Fruit fly (Drosophila melanogaster): ENCODE measurements around the gene subdued.

subdued gene

dm6 chr3R:19632685-19633116 is 9.8 kb downstream of the subdued start, which contains the start of gene CG6231 (continued):
- peak; percentile 8 for TF ChIP-seq Antp (GFP tag; optimal IDR thresholded peaks at IDR 0.05)
- peak; percentile 5 for TF ChIP-seq lab (GFP tag; optimal IDR thresholded peaks at IDR 0.05)
- TF ChIP-seq CG10543 (GFP tag; optimal IDR thresholded peaks at IDR 0.05), result peak; percentile 33
- TF ChIP-seq E2f2 (GFP tag; IDR thresholded peaks at IDR 0.05), result peak; percentile 20; the same call in 1 of the 2 replicates
- TF ChIP-seq tna (GFP tag; IDR thresholded peaks at IDR 0.05; ENCODE audit: partially characterized antibody), result peak; percentile 19; the same call in 1 of the 2 replicates
- peak; percentile 62 for TF ChIP-seq abd-A (tag; optimal IDR thresholded peaks at IDR 0.05)
- 0 out of 3 replicates have a peak, but pooled peaks have one; percentile 32 for TF ChIP-seq CG6791 (GFP tag; IDR thresholded peaks at IDR 0.05; ENCODE audit: partially characterized antibody)
- TF ChIP-seq chn (GFP tag; optimal IDR thresholded peaks at IDR 0.05), result no peak
- no peak for TF ChIP-seq gro (GFP tag; optimal IDR thresholded peaks at IDR 0.05)
- no peak for TF ChIP-seq eve (GFP tag; optimal IDR thresholded peaks at IDR 0.05)
- TF ChIP-seq CG13296 (GFP tag; optimal IDR thresholded peaks at IDR 0.05), result no peak
- TF ChIP-seq pita (GFP tag; optimal IDR thresholded peaks at IDR 0.05), result no peak
- peak; percentile 57 for TF ChIP-seq CG34224 (GFP tag; IDR thresholded peaks at IDR 0.05; ENCODE audit: partially characterized antibody)
- 0 out of 2 replicates have a peak, but pooled peaks have one; percentile 45 for TF ChIP-seq Drgx (GFP tag; IDR thresholded peaks at IDR 0.05)
- TF ChIP-seq ttk (GFP tag; IDR thresholded peaks at IDR 0.05), result peak; percentile 80
- TF ChIP-seq ranshi (GFP tag; IDR thresholded peaks at IDR 0.05), result 0 out of 2 replicates have a peak, but pooled peaks have one; percentile 14
- TF ChIP-seq CG14667 (GFP tag; IDR thresholded peaks at IDR 0.05), result no peak

DNA sequence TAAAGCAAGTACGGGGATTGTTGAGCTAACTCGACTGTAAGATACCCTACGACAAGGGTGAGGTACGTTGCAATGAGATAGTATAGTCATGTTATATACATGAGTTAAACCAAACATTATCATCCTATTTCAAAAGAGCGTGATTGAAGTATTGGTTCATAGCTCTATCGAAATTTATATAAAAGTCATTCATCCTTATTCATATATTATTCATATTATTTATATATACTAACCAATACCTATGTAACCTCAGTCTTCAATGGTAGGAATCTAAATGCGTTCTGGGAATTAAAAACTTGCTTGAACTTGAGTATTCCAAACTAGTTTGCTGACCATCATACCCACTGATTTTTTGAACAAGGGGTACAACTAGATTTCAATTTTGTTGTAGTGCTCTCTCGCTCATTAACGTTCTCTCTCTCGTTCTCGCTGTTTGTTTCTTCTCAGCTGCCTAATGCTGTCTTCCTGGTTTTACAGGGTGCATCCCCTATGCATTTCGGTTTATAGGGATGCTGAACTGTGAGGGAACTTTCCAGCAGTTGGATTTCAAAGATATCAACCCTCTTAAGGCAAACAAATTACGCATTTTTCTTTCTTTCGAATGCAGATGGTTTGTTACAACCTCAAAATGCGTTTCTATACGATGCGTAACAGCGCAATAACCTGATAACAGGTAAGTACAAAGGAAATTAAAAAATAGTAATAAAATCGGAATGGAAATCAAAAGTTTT is 14.6 kb downstream of the subdued start:
- no peak for TF ChIP-seq Dek (tag; optimal IDR thresholded peaks at IDR 0.05)
- TF ChIP-seq phol (tag; optimal IDR thresholded peaks at IDR 0.05), result peak; percentile 74
- no peak for TF ChIP-seq CG9215 (GFP tag; IDR thresholded peaks at IDR 0.05)
- TF ChIP-seq bigmax (GFP tag; optimal IDR thresholded peaks at IDR 0.05), result no peak
- no peak for TF ChIP-seq CG4360 (GFP tag; IDR thresholded peaks at IDR 0.05)
- TF ChIP-seq CG11093 (GFP tag; IDR thresholded peaks at IDR 0.05), result no peak
- no peak for TF ChIP-seq CG2120 (GFP tag; optimal IDR thresholded peaks at IDR 0.05)
- TF ChIP-seq luna (GFP tag; optimal IDR thresholded peaks at IDR 0.05), result no peak
- TF ChIP-seq ase (GFP tag; IDR thresholded peaks at IDR 0.05), result no peak; the same call in 2 of the 3 replicates
- no peak for TF ChIP-seq CHES-1-like (GFP tag; optimal IDR thresholded peaks at IDR 0.05)
- peak; percentile 72 for TF ChIP-seq sens (GFP tag)
- no peak for TF ChIP-seq B-H1 (GFP tag; IDR thresholded peaks at IDR 0.05)
- TF ChIP-seq CG3163 (GFP tag; optimal IDR thresholded peaks at IDR 0.05), result no peak
- TF ChIP-seq ham (GFP tag; IDR thresholded peaks at IDR 0.05), result no peak
- peak; percentile 15 for TF ChIP-seq CG18764 (GFP tag; optimal IDR thresholded peaks at IDR 0.05)
- no peak for TF ChIP-seq wor (GFP tag; IDR thresholded peaks at IDR 0.05)
- TF ChIP-seq CTCF (GFP tag; optimal IDR thresholded peaks at IDR 0.05), result peak; percentile 1
- TF ChIP-seq chinmo (GFP tag; IDR thresholded peaks at IDR 0.05; ENCODE audit: partially characterized antibody), result no peak
- TF ChIP-seq CG16863 (GFP tag; optimal IDR thresholded peaks at IDR 0.05), result no peak
- TF ChIP-seq Dref (GFP tag; IDR thresholded peaks at IDR 0.05), result no peak
- no peak for TF ChIP-seq CG6175 (GFP tag; IDR thresholded peaks at IDR 0.05)
- TF ChIP-seq Gsc (GFP tag; IDR thresholded peaks at IDR 0.05), result no peak
- no peak for TF ChIP-seq CG3407 (GFP tag; optimal IDR thresholded peaks at IDR 0.05)
- TF ChIP-seq nom (GFP tag; optimal IDR thresholded peaks at IDR 0.05), result no peak
- TF ChIP-seq Ptx1 (GFP tag; IDR thresholded peaks at IDR 0.05), result no peak
- TF ChIP-seq pb (GFP tag; optimal IDR thresholded peaks at IDR 0.05), result no peak
- TF ChIP-seq hkb (optimal IDR thresholded peaks at IDR 0.05), result no peak
- peak; percentile 42; the same call in 1 of the 2 replicates for TF ChIP-seq hkb (GFP tag; IDR thresholded peaks at IDR 0.05)
- TF ChIP-seq mld (GFP tag; IDR thresholded peaks at IDR 0.05; ENCODE audit: partially characterized antibody), result no peak
- TF ChIP-seq gcm2 (GFP tag; optimal IDR thresholded peaks at IDR 0.05), result no peak
- no peak for TF ChIP-seq lilli (GFP tag; optimal IDR thresholded peaks at IDR 0.05)
- TF ChIP-seq ewg (GFP tag; optimal IDR thresholded peaks at IDR 0.05), result no peak
- no peak for TF ChIP-seq CG4854 (GFP tag; optimal IDR thresholded peaks at IDR 0.05)
- peak; percentile 57 for TF ChIP-seq Rfx (GFP tag; IDR thresholded peaks at IDR 0.05)

All from whole organism, embryonic.